Fruit fly (Drosophila melanogaster) whole organism, embryonic: ENCODE measurements around the gene CG2962.

ENCODE experiments used
- C15 ChIP-seq: fragments of 200-800 bp; sonication (Bioruptor generic); IDR thresholded peaks from 3 replicates; pipeline ENCODE4 v1.3.6; 2022; ENCODE audit warnings: missing biosample characterization, missing genetic modification characterization
- CG11247 ChIP-seq: fragments of 200-800 bp; sonication (Bioruptor generic); IDR thresholded peaks from 2 replicates; pipeline ENCODE4 v1.3.6; 2022; ENCODE audit warnings: missing biosample characterization, missing genetic modification characterization
- CG11456 ChIP-seq: fragments of 200-800 bp; sonication (Bioruptor generic); IDR thresholded peaks from 3 replicates; pipeline ENCODE4 v1.3.6; 2022; ENCODE audit warnings: missing biosample characterization, missing genetic modification characterization
- CG12155 ChIP-seq: fragments of 200-800 bp; sonication (Bioruptor generic); optimal IDR thresholded peaks from 3 replicates; lab custom pipeline; 2016; ENCODE audit warnings: missing biosample characterization, missing genetic modification characterization
- CG13296 ChIP-seq: fragments of 200-800 bp; sonication (Bioruptor generic); optimal IDR thresholded peaks from 3 replicates; lab custom pipeline; 2018; ENCODE audit warnings: missing biosample characterization, mild to moderate bottlenecking, missing genetic modification characterization
- CG13424 ChIP-seq: fragments of 200-800 bp; sonication (Bioruptor generic); optimal IDR thresholded peaks from 2 replicates; lab custom pipeline; 2019; ENCODE audit warnings: missing biosample characterization, mild to moderate bottlenecking, missing genetic modification characterization, moderate library complexity
- CG13775 ChIP-seq: fragments of 200-800 bp; sonication (Bioruptor generic); optimal IDR thresholded peaks from 3 replicates; lab custom pipeline; 2017; ENCODE audit warnings: missing biosample characterization, mild to moderate bottlenecking, missing genetic modification characterization
- CG15011 ChIP-seq: fragments of 200-800 bp; sonication (Bioruptor generic); optimal IDR thresholded peaks from 3 replicates; lab custom pipeline; 2018; ENCODE audit warnings: missing biosample characterization, mild to moderate bottlenecking, missing genetic modification characterization
- CG15269 ChIP-seq: fragments of 200-800 bp; sonication (Bioruptor generic); optimal IDR thresholded peaks from 2 replicates; lab custom pipeline; 2018; ENCODE audit warnings: missing biosample characterization, mild to moderate bottlenecking, missing genetic modification characterization, moderate library complexity
- CG17359 ChIP-seq: fragments of 200-800 bp; sonication (Bioruptor generic); optimal IDR thresholded peaks from 3 replicates; lab custom pipeline; 2018; ENCODE audit warnings: missing biosample characterization, mild to moderate bottlenecking, missing genetic modification characterization, moderate library complexity
- CG2712 ChIP-seq: fragments of 200-800 bp; optimal IDR thresholded peaks from 3 replicates; lab custom pipeline; 2019; ENCODE audit warnings: missing biosample characterization, mild to moderate bottlenecking, missing genetic modification characterization, moderate library complexity
- CG31224 ChIP-seq: fragments of 200-800 bp; sonication (Bioruptor generic); IDR thresholded peaks from 2 replicates; pipeline ENCODE4 v1.3.6; 2022; ENCODE audit warnings: missing biosample characterization, missing genetic modification characterization
- CG3726 ChIP-seq: fragments of 200-800 bp; sonication (Bioruptor generic); IDR thresholded peaks from 3 replicates; pipeline ENCODE4, ENCODE4 v1.3.6; 2022; ENCODE audit warnings: missing biosample characterization, missing genetic modification characterization
- CG3995 ChIP-seq: fragments of 200-800 bp; sonication (Bioruptor generic); optimal IDR thresholded peaks from 3 replicates; lab custom pipeline; 2016; ENCODE audit warnings: missing biosample characterization, missing genetic modification characterization
- CG4617 ChIP-seq: fragments of 200-800 bp; sonication (Bioruptor generic); optimal IDR thresholded peaks from 3 replicates; lab custom pipeline; 2016; ENCODE audit warnings: missing biosample characterization, missing genetic modification characterization, borderline replicate concordance
- CG4730 ChIP-seq: fragments of 200-800 bp; sonication (Bioruptor generic); IDR thresholded peaks from 2 replicates; pipeline ENCODE4 v1.3.6; 2022; ENCODE audit warnings: missing biosample characterization, missing genetic modification characterization
- CG7839 ChIP-seq: fragments of 200-800 bp; sonication (Bioruptor generic); optimal IDR thresholded peaks from 3 replicates; lab custom pipeline; 2018; ENCODE audit warnings: missing biosample characterization, mild to moderate bottlenecking, missing genetic modification characterization, moderate library complexity
- CG8359 ChIP-seq: fragments of 200-800 bp; sonication (Bioruptor generic); optimal IDR thresholded peaks from 2 replicates; lab custom pipeline; 2017; ENCODE audit warnings: missing biosample characterization, mild to moderate bottlenecking, missing genetic modification characterization, borderline replicate concordance
- CG8388 ChIP-seq: fragments of 200-800 bp; sonication (Bioruptor generic); optimal IDR thresholded peaks from 2 replicates; lab custom pipeline; 2019; ENCODE audit warnings: missing biosample characterization, mild to moderate bottlenecking, missing genetic modification characterization, moderate library complexity
- CG8478 ChIP-seq: fragments of >200 bp; optimal IDR thresholded peaks from 2 replicates; lab custom pipeline; 2018
- Fer1 ChIP-seq: fragments of 200-800 bp; sonication (Bioruptor generic); optimal IDR thresholded peaks from 2 replicates; lab custom pipeline; 2017; ENCODE audit warnings: missing biosample characterization, mild to moderate bottlenecking, missing genetic modification characterization
- Med ChIP-seq: fragments of 200-800 bp; sonication (Bioruptor generic); peaks from one replicate; lab custom pipeline; 2016; ENCODE audit warnings: missing biosample characterization, missing genetic modification characterization, mild to moderate bottlenecking, inconsistent platforms, moderate library complexity
- PHDP ChIP-seq: fragments of 200-800 bp; sonication (Bioruptor generic); optimal IDR thresholded peaks from 3 replicates; lab custom pipeline; 2018; ENCODE audit warnings: missing biosample characterization, mild to moderate bottlenecking, missing genetic modification characterization, moderate library complexity
- Scr ChIP-seq: fragments of 200-800 bp; sonication (Bioruptor generic); IDR thresholded peaks from 2 replicates; pipeline ENCODE4 v1.3.6; 2022; ENCODE audit warnings: missing biosample characterization, missing genetic modification characterization; ENCODE audit not compliant: partially characterized antibody
- Sry-β ChIP-seq: fragments of 200-800 bp; sonication (Bioruptor generic); optimal IDR thresholded peaks from 2 replicates; lab custom pipeline; 2018; ENCODE audit warnings: missing biosample characterization, mild to moderate bottlenecking, missing genetic modification characterization, moderate library complexity
- Ssrp ChIP-seq: fragments of 200-800 bp; sonication (Bioruptor generic); optimal IDR thresholded peaks from 2 replicates; lab custom pipeline; 2018; ENCODE audit warnings: missing biosample characterization, mild to moderate bottlenecking, missing genetic modification characterization, moderate library complexity
- Stat92E ChIP-seq, 3 experiments: fragments of >200 bp in 2 of 3; fragments of 200-800 bp in 1 of 3; sonication (Bioruptor generic) in 1 of 3; optimal IDR thresholded peaks; 2 replicates each; lab custom pipeline; 2017 to 2019; ENCODE audit warnings: missing biosample characterization in 3 of 3, missing genetic modification characterization in 3 of 3, mild to moderate bottlenecking in 1 of 3, moderate library complexity in 1 of 3
- Xbp1 ChIP-seq: fragments of 200-800 bp; sonication (Bioruptor generic); optimal IDR thresholded peaks from 3 replicates; lab custom pipeline; 2016; ENCODE audit warnings: missing biosample characterization, mild to moderate bottlenecking, missing genetic modification characterization
- bbx ChIP-seq: fragments of 200-800 bp; sonication (Bioruptor generic); IDR thresholded peaks from 2 replicates; pipeline ENCODE4 v1.3.6; 2022; ENCODE audit warnings: missing biosample characterization, missing genetic modification characterization; ENCODE audit not compliant: partially characterized antibody
- bsh ChIP-seq, 2 experiments: fragments of 200-800 bp; sonication (Bioruptor generic); optimal IDR thresholded peaks; 2 replicates each; lab custom pipeline; 2017 to 2018; ENCODE audit warnings: mild to moderate bottlenecking in 2 of 2, missing biosample characterization in 2 of 2, missing genetic modification characterization in 2 of 2, moderate library complexity in 1 of 2
- chm ChIP-seq: fragments of 200-800 bp; sonication (Bioruptor generic); IDR thresholded peaks from 2 replicates; pipeline ENCODE4 v1.3.6; 2022; ENCODE audit warnings: missing biosample characterization, missing genetic modification characterization
- croc ChIP-seq: fragments of 200-800 bp; sonication (Bioruptor generic); conservative IDR thresholded peaks from 3 replicates; pipeline ENCODE4 v1.3.6; 2022; ENCODE audit warnings: missing biosample characterization, missing genetic modification characterization
- dmrt99B ChIP-seq: fragments of 200-800 bp; sonication (Bioruptor generic); optimal IDR thresholded peaks from 2 replicates; lab custom pipeline; 2018; ENCODE audit warnings: missing biosample characterization, mild to moderate bottlenecking, missing genetic modification characterization, moderate library complexity
- esg ChIP-seq: fragments of 200-800 bp; sonication (Bioruptor generic); conservative IDR thresholded peaks from 2 replicates; pipeline ENCODE4 v1.3.6; 2022; ENCODE audit warnings: missing biosample characterization, missing genetic modification characterization
- fd96Cb ChIP-seq: fragments of 200-800 bp; sonication (Bioruptor generic); optimal IDR thresholded peaks from 2 replicates; lab custom pipeline; 2018; ENCODE audit warnings: missing biosample characterization, mild to moderate bottlenecking, missing genetic modification characterization, moderate library complexity
- ftz-f1 ChIP-seq: fragments of 200-800 bp; sonication (Bioruptor generic); optimal IDR thresholded peaks from 2 replicates; lab custom pipeline; 2016; ENCODE audit warnings: missing biosample characterization, missing genetic modification characterization
- gem ChIP-seq: fragments of 200-800 bp; sonication (Bioruptor generic); optimal IDR thresholded peaks from 2 replicates; lab custom pipeline; 2019; ENCODE audit warnings: missing biosample characterization, mild to moderate bottlenecking, missing genetic modification characterization, moderate library complexity
- grau ChIP-seq: fragments of 200-800 bp; optimal IDR thresholded peaks from 3 replicates; lab custom pipeline; 2019; ENCODE audit warnings: missing biosample characterization, mild to moderate bottlenecking, missing genetic modification characterization, moderate library complexity
- hbn ChIP-seq: fragments of 200-800 bp; sonication (Bioruptor generic); IDR thresholded peaks from 2 replicates; pipeline ENCODE4 v1.3.6; 2022; ENCODE audit warnings: missing biosample characterization, missing genetic modification characterization; ENCODE audit not compliant: partially characterized antibody
- lmd ChIP-seq: fragments of 200-800 bp; sonication (Bioruptor generic); IDR thresholded peaks from 2 replicates; pipeline ENCODE4 v1.3.6; 2022; ENCODE audit warnings: missing biosample characterization, missing genetic modification characterization
- nerfin-1 ChIP-seq: fragments of 200-800 bp; sonication (Bioruptor generic); optimal IDR thresholded peaks from 3 replicates; lab custom pipeline; 2019; ENCODE audit warnings: missing biosample characterization, mild to moderate bottlenecking, missing genetic modification characterization, moderate library complexity
- pan ChIP-seq, 4 experiments: fragments of >200 bp in 3 of 4; fragments of 200-800 bp in 1 of 4; sonication (Bioruptor generic) in 1 of 4; optimal IDR thresholded peaks in 3 of 4; IDR thresholded peaks in 1 of 4; 2 replicates each; pipeline versions ENCODE4 v1.3.6 to Lab custom; 2017 to 2022; ENCODE audit warnings: missing biosample characterization in 2 of 4, missing genetic modification characterization in 2 of 4, mixed read lengths in 1 of 4
- phol ChIP-seq: fragments of 200-800 bp; sonication (Bioruptor generic); optimal IDR thresholded peaks from 3 replicates; lab custom pipeline; 2018; ENCODE audit warnings: missing biosample characterization, mild to moderate bottlenecking, missing genetic modification characterization, moderate library complexity
- pita ChIP-seq: fragments of 200-800 bp; sonication (Bioruptor generic); optimal IDR thresholded peaks from 2 replicates; lab custom pipeline; 2017; ENCODE audit warnings: missing biosample characterization, mild to moderate bottlenecking, missing genetic modification characterization
- pros ChIP-seq: fragments of 200-800 bp; sonication (Bioruptor generic); optimal IDR thresholded peaks from 3 replicates; lab custom pipeline; 2019; ENCODE audit warnings: missing biosample characterization, mild to moderate bottlenecking, missing genetic modification characterization, moderate library complexity
- row ChIP-seq: fragments of 200-800 bp; sonication (Bioruptor generic); IDR thresholded peaks from 3 replicates; pipeline ENCODE4 v1.3.6; 2022; ENCODE audit warnings: missing biosample characterization, missing genetic modification characterization
- sqz ChIP-seq: fragments of 200-800 bp; sonication (Bioruptor generic); optimal IDR thresholded peaks from 3 replicates; lab custom pipeline; 2018; ENCODE audit warnings: missing biosample characterization, mild to moderate bottlenecking, missing genetic modification characterization
- tgo ChIP-seq: fragments of 200-800 bp; sonication (Bioruptor generic); IDR thresholded peaks from 3 replicates; pipeline ENCODE4 v1.3.6; 2022; ENCODE audit warnings: missing biosample characterization, missing genetic modification characterization
- wdn ChIP-seq: fragments of 200-800 bp; sonication (Bioruptor generic); IDR thresholded peaks from 2 replicates; pipeline ENCODE4 v1.3.6; 2022; ENCODE audit warnings: missing biosample characterization, missing genetic modification characterization

CG2962 gene

DNA sequence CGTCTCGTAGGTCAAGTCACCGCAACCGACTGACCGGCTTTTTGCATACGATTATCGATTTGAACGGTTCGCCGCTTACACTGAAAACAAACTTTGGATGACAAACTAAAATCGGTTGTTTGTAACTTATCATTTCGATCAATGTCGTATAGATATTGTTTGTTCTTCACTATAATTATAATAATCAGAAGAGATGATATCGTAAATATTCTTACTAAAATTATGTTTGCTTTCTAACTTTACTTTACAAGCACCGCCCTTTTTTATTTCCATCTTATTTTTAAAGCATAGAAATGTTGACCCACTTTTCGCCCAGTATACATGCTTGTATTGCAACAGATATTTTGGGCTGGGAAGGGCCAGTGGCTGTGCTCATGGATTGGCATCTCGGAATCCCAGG lies 16.6 kb upstream of the CG2962 start, which contains the start of gene CG2961 (continued):
- peak; percentile 43 for TF ChIP-seq phol (tag; lab: Kevin White, UChicago)
- no peak for TF ChIP-seq ftz-f1 (GFP tag; lab: Kevin White, UChicago)
- peak; percentile 79 for TF ChIP-seq Med (GFP tag; lab: Kevin White, UChicago)
- TF ChIP-seq CG4730 (GFP tag; lab: Robert Waterston, UW), result 0 out of 2 replicates have a peak, but pooled peaks have one; percentile 34
- peak; percentile 2 for TF ChIP-seq Xbp1 (GFP tag; lab: Kevin White, UChicago)
- no peak for TF ChIP-seq Sry-β (GFP tag; lab: Kevin White, UChicago)
- TF ChIP-seq Ssrp (tag; lab: Kevin White, UChicago), result peak; percentile 28
- no peak for TF ChIP-seq pita
- no peak for TF ChIP-seq sqz
- TF ChIP-seq CG3726, result no peak
- TF ChIP-seq bbx (GFP tag; lab: Robert Waterston, UW), result no peak
- no peak for TF ChIP-seq pan (optimal IDR thresholded peaks at IDR 0.05; lab: Kevin White, UChicago)
- TF ChIP-seq pan (GFP tag; optimal IDR thresholded peaks at IDR 0.05 in 1 of 2, IDR thresholded peaks at IDR 0.05 in 1 of 2), result peak in 1 of 2 experiments; percentile 57
- no peak for TF ChIP-seq CG4617 (GFP tag; lab: Kevin White, UChicago)
- TF ChIP-seq dmrt99B (tag; lab: Kevin White, UChicago), result peak; percentile 63
- TF ChIP-seq CG8359, result no peak
- no peak for TF ChIP-seq Stat92E (GFP tag; optimal IDR thresholded peaks at IDR 0.05; lab: Kevin White, UChicago)
- TF ChIP-seq esg (GFP tag; lab: Robert Waterston, UW), result peak; percentile 43
- TF ChIP-seq hbn, result no peak
- no peak for TF ChIP-seq chm (GFP tag; lab: Robert Waterston, UW)
- TF ChIP-seq lmd (GFP tag; lab: Robert Waterston, UW), result peak; percentile 14; the same call in 1 of the 2 replicates
- TF ChIP-seq wdn, result no peak
- peak; percentile 21 for TF ChIP-seq CG13296 (GFP tag; lab: Kevin White, UChicago)
- TF ChIP-seq tgo, result peak; percentile 23; the same call in 1 of the 3 replicates
- TF ChIP-seq Scr (GFP tag; lab: Robert Waterston, UW), result no peak
- TF ChIP-seq CG15269 (tag; lab: Kevin White, UChicago), result peak; percentile 58
- no peak for TF ChIP-seq CG12155 (GFP tag; lab: Kevin White, UChicago)
- TF ChIP-seq CG11247 (GFP tag; lab: Robert Waterston, UW), result no peak
- no peak for TF ChIP-seq CG31224 (GFP tag; lab: Robert Waterston, UW)
- peak; percentile 18; the same call in 1 of the 3 replicates for TF ChIP-seq croc (GFP tag; lab: Robert Waterston, UW)
- TF ChIP-seq row (GFP tag; lab: Robert Waterston, UW), result peak; percentile 57
- TF ChIP-seq CG15011, result no peak
- TF ChIP-seq bsh (GFP tag; optimal IDR thresholded peaks at IDR 0.05; lab: Kevin White, UChicago), result peak in 1 of 2 experiments; percentile 50
- TF ChIP-seq gem (tag; lab: Kevin White, UChicago), result peak; percentile 59
- peak; percentile 33 for TF ChIP-seq CG2712 (tag; lab: Kevin White, UChicago)
- TF ChIP-seq fd96Cb (tag; lab: Kevin White, UChicago), result peak; percentile 32
- TF ChIP-seq pros (GFP tag; lab: Kevin White, UChicago), result peak; percentile 13
- no peak for TF ChIP-seq CG3995 (GFP tag; lab: Kevin White, UChicago)
- no peak for TF ChIP-seq C15 (GFP tag; lab: Robert Waterston, UW)
- peak; percentile 19 for TF ChIP-seq nerfin-1 (tag; lab: Kevin White, UChicago)
- no peak for TF ChIP-seq CG11456 (GFP tag; lab: Robert Waterston, UW)
- TF ChIP-seq CG13424, result peak; percentile 60
- no peak for TF ChIP-seq CG8478 (lab: Kevin White, UChicago)
- TF ChIP-seq CG7839 (tag; lab: Kevin White, UChicago), result peak; percentile 22
- peak; percentile 5 for TF ChIP-seq Fer1
- no peak for TF ChIP-seq CG13775 (GFP tag; lab: Kevin White, UChicago)
- peak; percentile 1 for TF ChIP-seq CG8388 (GFP tag; lab: Kevin White, UChicago)
- peak; percentile 45 for TF ChIP-seq grau
- TF ChIP-seq CG17359 (tag; lab: Kevin White, UChicago), result peak; percentile 45
- TF ChIP-seq PHDP (tag; lab: Kevin White, UChicago), result peak; percentile 25
